Fruit fly (Drosophila melanogaster): ENCODE results near the gene CG1943.

The CG1943 gene

DNA sequence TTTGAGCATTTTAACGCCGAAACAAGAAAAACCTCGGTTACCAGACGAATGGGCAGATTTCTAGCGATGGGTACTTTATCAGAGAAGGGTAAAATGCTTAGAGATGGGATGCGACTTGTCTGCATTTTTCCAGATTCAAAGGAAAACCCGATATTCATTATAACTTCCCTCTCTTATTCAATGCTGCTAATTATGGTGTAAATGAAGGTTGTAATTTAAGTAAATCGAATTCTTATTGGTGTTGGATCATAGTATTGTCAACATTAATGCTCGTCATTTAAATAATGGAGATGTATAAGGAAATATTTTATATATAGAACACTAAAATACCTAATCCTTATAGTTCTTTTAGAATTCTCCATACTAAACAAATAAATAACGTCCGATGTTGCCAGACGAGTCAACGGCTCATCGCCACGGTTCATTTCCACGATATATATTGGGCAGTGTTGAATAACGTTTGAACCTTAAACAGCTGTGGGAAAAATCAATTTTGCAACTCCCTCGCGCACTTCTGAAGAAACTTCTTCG is 49.5 kb downstream of the CG1943 start, which contains the start of the genes Alh and CG10098 (continued):
- no peak for TF ChIP-seq Rel (GFP tag; optimal IDR thresholded peaks at IDR 0.05)
- TF ChIP-seq Rel (tag; optimal IDR thresholded peaks at IDR 0.05): peak; percentile 21
- no peak for TF ChIP-seq Vsx2 (GFP tag; optimal IDR thresholded peaks at IDR 0.05; ENCODE audit: partially characterized antibody)

All from whole organism, wandering third instar larva.